Worm (Caenorhabditis elegans): ENCODE data around the gene sri-20.

Gene sri-20

DNA sequence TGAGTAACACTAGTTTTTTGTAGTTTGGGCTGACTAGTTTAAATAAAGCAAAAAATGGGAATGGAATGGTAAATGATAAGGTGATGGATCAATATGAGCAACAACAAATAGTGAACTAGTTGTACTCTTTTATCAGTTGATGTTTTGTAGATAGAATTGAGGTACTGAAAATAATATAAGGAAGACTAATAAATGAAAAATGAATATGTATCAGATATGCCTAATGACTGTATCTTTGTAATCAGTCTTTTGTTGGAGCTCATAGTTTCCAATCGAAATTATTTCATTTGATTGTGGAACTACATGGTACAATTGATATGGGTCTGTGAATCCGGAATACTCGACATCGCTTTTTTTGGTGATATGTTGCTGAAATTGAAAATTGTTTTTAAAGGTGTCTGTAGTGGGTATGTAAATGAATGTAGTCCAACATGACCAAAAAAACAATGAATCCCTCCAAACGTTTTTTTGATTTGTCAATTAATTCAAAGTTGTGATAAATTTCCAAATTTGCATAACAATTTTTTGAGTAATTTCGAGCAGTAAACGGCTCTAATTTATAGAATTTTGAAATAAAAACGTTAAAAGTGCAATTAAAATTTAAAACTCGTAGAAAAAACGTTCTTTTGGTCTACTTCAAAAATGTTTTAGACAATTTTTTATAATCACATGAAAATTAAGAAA lies 41.8 kb downstream of the sri-20 start, which contains the start of gene F15H10.12:
Gene F15H10.12 (minus strand): TSS at position 51 of the 684 bp plus-strand sequence.
- TF ChIP-seq drap-1 (GFP tag; optimal IDR thresholded peaks at IDR 0.05) (no peak), M03D4.4 (tag; optimal IDR thresholded peaks at IDR 0.05) (no peak), unc-39 (tag; optimal IDR thresholded peaks at IDR 0.05) (no peak)

- TF ChIP-seq unc-62 (GFP tag; optimal IDR thresholded peaks at IDR 0.05) = no peak
Observed at ce11 chrV:10414610-10415009, 46.3 kb downstream of the sri-20 start, which contains the start of gene F15H10.9. F15H10.9 (minus strand) TSS chrV:10414710.

ce11 chrV:10416925-10417324 lies 48.6 kb downstream of the sri-20 start, which contains the start of gene F15H10.10:
F15H10.10 (minus strand) TSS chrV:10417025.
- no peak for TF ChIP-seq zip-8 (tag; optimal IDR thresholded peaks at IDR 0.05)
- no peak for TF ChIP-seq tbx-8 (GFP tag; optimal IDR thresholded peaks at IDR 0.05)
- TF ChIP-seq ces-1 (GFP tag; optimal IDR thresholded peaks at IDR 0.05) = no peak
- no peak for TF ChIP-seq drap-1 (GFP tag; optimal IDR thresholded peaks at IDR 0.05)
- no peak for TF ChIP-seq sptf-1 (tag; optimal IDR thresholded peaks at IDR 0.05)

ce11 chrV:10418961-10419360 lies 50.6 kb downstream of the sri-20 start, which contains the start of gene F15H10.5:
F15H10.5 (minus strand) TSS chrV:10419061.
- no peak for TF ChIP-seq nhr-28 (tag; optimal IDR thresholded peaks at IDR 0.05)
- no peak for TF ChIP-seq lsy-2 (tag; optimal IDR thresholded peaks at IDR 0.05)
- no peak for TF ChIP-seq M03D4.4 (tag; optimal IDR thresholded peaks at IDR 0.05)
- TF ChIP-seq mep-1 (tag; optimal IDR thresholded peaks at IDR 0.05) = no peak
- TF ChIP-seq drap-1 (GFP tag; optimal IDR thresholded peaks at IDR 0.05) = no peak
- TF ChIP-seq snpc-4 (tag; optimal IDR thresholded peaks at IDR 0.05) = no peak
- TF ChIP-seq ceh-43 (GFP tag; optimal IDR thresholded peaks at IDR 0.05) = no peak
- TF ChIP-seq elt-1 (tag; optimal IDR thresholded peaks at IDR 0.05; ENCODE audit: borderline replicate concordance, insufficient read depth) = no peak
- TF ChIP-seq unc-39 (tag; optimal IDR thresholded peaks at IDR 0.05) = no peak
- no peak for TF ChIP-seq bed-3 (GFP tag; optimal IDR thresholded peaks at IDR 0.05)
- no peak for TF ChIP-seq nhr-2 (tag; optimal IDR thresholded peaks at IDR 0.05)
- no peak for TF ChIP-seq pha-4 (tag; optimal IDR thresholded peaks at IDR 0.05)
- TF ChIP-seq tbx-8 (GFP tag; optimal IDR thresholded peaks at IDR 0.05) = no peak
- TF ChIP-seq unc-120 (tag; optimal IDR thresholded peaks at IDR 0.05; ENCODE audit: poor library complexity, severe bottlenecking) = no peak
- TF ChIP-seq hlh-1 (tag; optimal IDR thresholded peaks at IDR 0.05) = no peak
- no peak for TF ChIP-seq flh-1 (GFP tag; optimal IDR thresholded peaks at IDR 0.05)
- no peak for TF ChIP-seq zip-8 (tag; optimal IDR thresholded peaks at IDR 0.05)
- no peak for TF ChIP-seq blmp-1 (tag; optimal IDR thresholded peaks at IDR 0.05)
